Fruit fly (Drosophila melanogaster) whole organism, embryonic: ENCODE data around the gene Rad17.

Source experiments
- Ada2b ChIP-seq: fragments of 200-800 bp; sonication (Bioruptor generic); IDR thresholded peaks from 2 replicates; pipeline ENCODE4 v1.3.6; 2022; ENCODE audit warnings: missing biosample characterization, missing genetic modification characterization
- Bgb ChIP-seq: fragments of 200-800 bp; sonication (Bioruptor generic); IDR thresholded peaks from 2 replicates; pipeline ENCODE4 v1.3.6; 2022; ENCODE audit warnings: missing biosample characterization, missing genetic modification characterization; ENCODE audit not compliant: partially characterized antibody
- C15 ChIP-seq: fragments of 200-800 bp; sonication (Bioruptor generic); IDR thresholded peaks from 3 replicates; pipeline ENCODE4 v1.3.6; 2022; ENCODE audit warnings: missing biosample characterization, missing genetic modification characterization
- CG10267 ChIP-seq: fragments of 200-800 bp; sonication (Bioruptor generic); optimal IDR thresholded peaks from 2 replicates; lab custom pipeline; 2018; ENCODE audit warnings: missing biosample characterization, mild to moderate bottlenecking, missing genetic modification characterization, moderate library complexity
- CG11398 ChIP-seq: fragments of 200-800 bp; sonication (Bioruptor generic); optimal IDR thresholded peaks from 2 replicates; lab custom pipeline; 2016; ENCODE audit warnings: missing biosample characterization, missing genetic modification characterization
- CG17385 ChIP-seq: fragments of 200-800 bp; sonication (Bioruptor generic); optimal IDR thresholded peaks from 3 replicates; lab custom pipeline; 2018; ENCODE audit warnings: missing biosample characterization, mild to moderate bottlenecking, missing genetic modification characterization
- CG18764 ChIP-seq: fragments of 200-800 bp; sonication (Bioruptor generic); optimal IDR thresholded peaks from 3 replicates; lab custom pipeline; 2016; ENCODE audit warnings: missing biosample characterization, missing genetic modification characterization
- CG2199 ChIP-seq: fragments of 200-800 bp; sonication (Bioruptor generic); IDR thresholded peaks from 3 replicates; pipeline ENCODE4 v1.3.6; 2022; ENCODE audit warnings: missing biosample characterization, missing genetic modification characterization
- CG30020 ChIP-seq: fragments of 200-800 bp; optimal IDR thresholded peaks from 2 replicates; lab custom pipeline; 2019; ENCODE audit warnings: missing biosample characterization, mild to moderate bottlenecking, missing genetic modification characterization, moderate library complexity
- CG4707 ChIP-seq: fragments of 200-800 bp; sonication (Bioruptor generic); optimal IDR thresholded peaks from 2 replicates; lab custom pipeline; 2018; ENCODE audit warnings: missing biosample characterization, mild to moderate bottlenecking, missing genetic modification characterization, moderate library complexity
- CG8290 ChIP-seq, 3 experiments: fragments of 200-800 bp; sonication (Bioruptor generic); optimal IDR thresholded peaks; 2 replicates each; lab custom pipeline; 2016 to 2019; ENCODE audit warnings: missing biosample characterization in 3 of 3, missing genetic modification characterization in 3 of 3, mild to moderate bottlenecking in 2 of 3, moderate library complexity in 1 of 3
- CG9932 ChIP-seq: fragments of 200-800 bp; sonication (Bioruptor generic); IDR thresholded peaks from 2 replicates; pipeline ENCODE4 v1.3.6; 2022; ENCODE audit warnings: missing biosample characterization, missing genetic modification characterization
- Dbx ChIP-seq: fragments of 200-800 bp; sonication (Bioruptor generic); IDR thresholded peaks from 3 replicates; pipeline ENCODE4 v1.3.6; 2022; ENCODE audit warnings: missing biosample characterization, missing genetic modification characterization
- HLHmδ ChIP-seq: fragments of 200-800 bp; sonication (Bioruptor generic); optimal IDR thresholded peaks from 2 replicates; lab custom pipeline; 2018; ENCODE audit warnings: missing biosample characterization, mild to moderate bottlenecking, missing genetic modification characterization, moderate library complexity
- Max ChIP-seq: fragments of 200-800 bp; sonication (Bioruptor generic); optimal IDR thresholded peaks from 2 replicates; lab custom pipeline; 2016; ENCODE audit warnings: missing biosample characterization, mild to moderate bottlenecking, missing genetic modification characterization
- Nf-YA ChIP-seq: fragments of 200-800 bp; sonication (Bioruptor generic); IDR thresholded peaks from 2 replicates; pipeline ENCODE4 v1.3.6; 2022; ENCODE audit warnings: missing biosample characterization, missing genetic modification characterization
- Oaz ChIP-seq: fragments of 200-800 bp; sonication (Bioruptor generic); IDR thresholded peaks from 2 replicates; pipeline ENCODE4 v1.3.6; 2022; ENCODE audit warnings: missing biosample characterization, missing genetic modification characterization
- Opbp ChIP-seq: fragments of 200-800 bp; sonication (Bioruptor generic); IDR thresholded peaks from 3 replicates; pipeline ENCODE4 v1.3.6; 2022; ENCODE audit warnings: missing biosample characterization, missing genetic modification characterization; ENCODE audit not compliant: partially characterized antibody
- Stat92E ChIP-seq, 3 experiments: fragments of >200 bp in 2 of 3; fragments of 200-800 bp in 1 of 3; sonication (Bioruptor generic) in 1 of 3; optimal IDR thresholded peaks; 2 replicates each; lab custom pipeline; 2017 to 2019; ENCODE audit warnings: missing biosample characterization in 3 of 3, missing genetic modification characterization in 3 of 3, mild to moderate bottlenecking in 1 of 3, moderate library complexity in 1 of 3
- Trl ChIP-seq, 3 experiments: fragments of >200 bp in 2 of 3; fragments of 200-800 bp in 1 of 3; sonication (Bioruptor generic) in 1 of 3; optimal IDR thresholded peaks; 2 replicates in 1 of 3; 3 replicates in 2 of 3; lab custom pipeline; 2016 to 2017; ENCODE audit warnings: missing biosample characterization in 1 of 3, missing genetic modification characterization in 1 of 3
- Usf ChIP-seq: fragments of 200-800 bp; sonication (Bioruptor generic); optimal IDR thresholded peaks from 2 replicates; lab custom pipeline; 2017; ENCODE audit warnings: missing genotype, missing biosample characterization, missing genetic modification characterization
- cad ChIP-seq: fragments of >200 bp; optimal IDR thresholded peaks from 2 replicates; lab custom pipeline; 2017; ENCODE audit warnings: missing biosample characterization, missing genetic modification characterization
- cg ChIP-seq: fragments of 200-800 bp; sonication (Bioruptor generic); optimal IDR thresholded peaks from 3 replicates; lab custom pipeline; 2019; ENCODE audit warnings: missing biosample characterization, mild to moderate bottlenecking, missing genetic modification characterization, moderate library complexity
- chif ChIP-seq, 2 experiments: fragments of 200-800 bp; sonication (Bioruptor generic); optimal IDR thresholded peaks; 3 replicates each; lab custom pipeline; 2016; ENCODE audit warnings: missing biosample characterization in 2 of 2, missing genetic modification characterization in 2 of 2
- chinmo ChIP-seq: fragments of 200-800 bp; sonication (Bioruptor generic); IDR thresholded peaks from 4 replicates; pipeline ENCODE4 v1.3.6; 2022; ENCODE audit warnings: missing biosample characterization, missing genetic modification characterization; ENCODE audit not compliant: partially characterized antibody
- chm ChIP-seq: fragments of 200-800 bp; sonication (Bioruptor generic); IDR thresholded peaks from 2 replicates; pipeline ENCODE4 v1.3.6; 2022; ENCODE audit warnings: missing biosample characterization, missing genetic modification characterization
- crol ChIP-seq: fragments of 200-800 bp; sonication (Bioruptor generic); IDR thresholded peaks from 2 replicates; pipeline ENCODE4 v1.3.6; 2022; ENCODE audit warnings: missing biosample characterization, missing genetic modification characterization
- esg ChIP-seq: fragments of 200-800 bp; sonication (Bioruptor generic); conservative IDR thresholded peaks from 2 replicates; pipeline ENCODE4 v1.3.6; 2022; ENCODE audit warnings: missing biosample characterization, missing genetic modification characterization
- eve ChIP-seq, 2 experiments: fragments of >200 bp; optimal IDR thresholded peaks; 2 replicates each; lab custom pipeline; 2017; ENCODE audit warnings: missing biosample characterization in 2 of 2, missing genetic modification characterization in 2 of 2
- fd3F ChIP-seq: fragments of 200-800 bp; sonication (Bioruptor generic); optimal IDR thresholded peaks from 2 replicates; lab custom pipeline; 2018; ENCODE audit warnings: missing biosample characterization, mild to moderate bottlenecking, missing genetic modification characterization, moderate library complexity
- insv ChIP-seq, 2 experiments: fragments of 200-800 bp; sonication (Bioruptor generic); optimal IDR thresholded peaks; 3 replicates each; lab custom pipeline; 2016 to 2018; ENCODE audit warnings: missing biosample characterization in 2 of 2, missing genetic modification characterization in 2 of 2
- mld ChIP-seq: fragments of 200-800 bp; sonication (Bioruptor generic); IDR thresholded peaks from 3 replicates; pipeline ENCODE4 v1.3.6; 2022; ENCODE audit warnings: missing biosample characterization, missing genetic modification characterization; ENCODE audit not compliant: partially characterized antibody
- nom ChIP-seq: fragments of 200-800 bp; sonication (Bioruptor generic); optimal IDR thresholded peaks from 2 replicates; lab custom pipeline; 2017; ENCODE audit warnings: missing biosample characterization, missing genetic modification characterization, mild to moderate bottlenecking, moderate library complexity, missing genetic modification reagents
- psq ChIP-seq: fragments of 200-800 bp; sonication (Bioruptor generic); optimal IDR thresholded peaks from 2 replicates; lab custom pipeline; 2017; ENCODE audit warnings: missing biosample characterization, missing genetic modification characterization
- sd ChIP-seq: fragments of 200-800 bp; sonication (Bioruptor generic); optimal IDR thresholded peaks from 3 replicates; lab custom pipeline; 2018; ENCODE audit warnings: missing biosample characterization, mild to moderate bottlenecking, missing genetic modification characterization, moderate library complexity
- sqz ChIP-seq: fragments of 200-800 bp; sonication (Bioruptor generic); optimal IDR thresholded peaks from 3 replicates; lab custom pipeline; 2018; ENCODE audit warnings: missing biosample characterization, mild to moderate bottlenecking, missing genetic modification characterization
- tll ChIP-seq, 2 experiments: fragments of 200-800 bp in 1 of 2; fragments of >200 bp in 1 of 2; sonication (Bioruptor generic) in 1 of 2; optimal IDR thresholded peaks; 2 replicates each; lab custom pipeline; 2017 to 2019; ENCODE audit warnings: missing biosample characterization in 2 of 2, missing genetic modification characterization in 2 of 2, mild to moderate bottlenecking in 1 of 2, moderate library complexity in 1 of 2
- twi ChIP-seq: fragments of 200-800 bp; optimal IDR thresholded peaks from 2 replicates; lab custom pipeline; 2019; ENCODE audit warnings: missing biosample characterization, mild to moderate bottlenecking, missing genetic modification characterization, moderate library complexity
- vnd ChIP-seq: fragments of 200-800 bp; sonication (Bioruptor generic); IDR thresholded peaks from 3 replicates; pipeline ENCODE4 v1.3.6; 2022; ENCODE audit warnings: missing biosample characterization, missing genetic modification characterization; ENCODE audit not compliant: partially characterized antibody
- zen ChIP-seq: fragments of 200-800 bp; sonication (Bioruptor generic); optimal IDR thresholded peaks from 3 replicates; lab custom pipeline; 2018; ENCODE audit warnings: missing biosample characterization, mild to moderate bottlenecking, missing genetic modification characterization, moderate library complexity

Gene Rad17

DNA sequence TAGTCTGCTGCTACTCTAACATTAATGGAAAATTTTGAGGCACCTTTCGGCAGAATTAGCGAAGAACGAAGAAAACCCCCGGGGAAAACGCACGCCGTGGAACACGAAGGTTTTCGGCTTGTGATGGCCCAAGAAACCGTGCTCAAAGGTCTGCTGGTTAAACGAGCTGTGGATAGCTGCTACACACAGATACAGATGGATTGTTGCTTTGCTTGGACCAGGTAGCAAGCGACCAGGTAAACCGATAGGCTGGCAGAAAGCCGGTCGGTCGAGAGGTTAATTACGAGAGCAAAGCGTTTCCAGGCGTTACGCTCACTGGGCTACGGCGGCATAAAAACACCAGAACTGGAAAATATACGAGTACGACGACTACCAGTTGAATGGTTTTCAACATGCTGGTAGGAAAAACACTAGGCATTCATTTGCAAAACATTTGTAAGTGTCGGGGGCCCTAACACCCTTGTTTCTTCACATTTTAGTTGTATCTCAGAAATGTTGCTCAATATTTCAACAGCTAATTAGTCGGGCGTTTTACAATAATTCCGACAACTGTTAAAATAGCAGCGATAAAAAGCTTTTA is 10.6 kb downstream of the Rad17 start (continued):
- peak; percentile 100 for TF ChIP-seq CG2199 (GFP tag; lab: Robert Waterston, UW)
- 0 out of 2 replicates have a peak, but pooled peaks have one; percentile 42 for TF ChIP-seq chm (GFP tag; lab: Robert Waterston, UW)
- TF ChIP-seq zen (tag; lab: Kevin White, UChicago), result peak; percentile 54
- TF ChIP-seq Bgb (GFP tag; lab: Robert Waterston, UW), result peak; percentile 52
- TF ChIP-seq cad, result peak; percentile 22
- TF ChIP-seq twi (tag; lab: Kevin White, UChicago), result peak; percentile 34
- no peak for TF ChIP-seq CG11398 (GFP tag; lab: Kevin White, UChicago)
- no peak for TF ChIP-seq Dbx (GFP tag; lab: Robert Waterston, UW)
- TF ChIP-seq CG8290 (GFP tag; optimal IDR thresholded peaks at IDR 0.05; lab: Kevin White, UChicago), result no peak
- peak in 1 of 2 experiments; percentile 7 for TF ChIP-seq CG8290 (tag; optimal IDR thresholded peaks at IDR 0.05; lab: Kevin White, UChicago)
- 0 out of 2 replicates have a peak, but pooled peaks have one; percentile 29 for TF ChIP-seq CG9932 (GFP tag; lab: Robert Waterston, UW)

DNA sequence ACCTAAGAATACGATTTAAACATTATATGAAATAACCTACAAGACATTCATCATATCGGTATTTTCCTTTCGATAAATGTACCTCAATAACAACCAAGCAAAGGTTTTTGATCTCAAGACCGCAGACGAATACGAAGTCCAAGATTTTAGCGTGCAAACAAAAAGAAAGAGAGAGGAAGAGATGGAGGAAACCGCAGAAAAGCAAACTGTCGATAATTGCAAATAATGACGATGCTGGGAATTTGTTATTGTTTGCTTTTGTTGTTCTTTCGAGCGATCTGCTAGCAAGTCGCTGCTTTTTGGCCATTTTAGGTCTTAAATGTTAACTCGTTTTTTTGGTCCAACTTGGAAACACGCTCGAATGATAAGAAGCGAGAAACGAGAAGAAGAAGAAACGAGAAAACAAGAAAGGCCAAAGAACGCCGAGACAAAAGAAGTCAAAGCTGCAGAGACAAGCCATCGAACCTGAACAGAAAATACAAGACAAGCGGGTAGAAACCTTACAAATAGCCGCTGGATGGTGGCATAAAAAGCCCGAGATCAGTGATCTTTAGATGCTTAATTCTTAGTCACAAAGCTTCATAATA is 11.8 kb downstream of the Rad17 start:
- TF ChIP-seq CG17385 (GFP tag; lab: Kevin White, UChicago) (peak; percentile 54), CG10267 (no peak), CG18764 (GFP tag; lab: Kevin White, UChicago) (no peak), tll (GFP tag; optimal IDR thresholded peaks at IDR 0.05; lab: Kevin White, UChicago) (peak in 1 of 2 experiments; percentile 9), nom (peak; percentile 75), mld (GFP tag; lab: Robert Waterston, UW) (0 out of 3 replicates have a peak, but pooled peaks have one; percentile 8), psq (GFP tag; lab: Kevin White, UChicago) (peak; percentile 12), esg (GFP tag; lab: Robert Waterston, UW) (no peak), chinmo (GFP tag; lab: Robert Waterston, UW) (0 out of 4 replicates have a peak, but pooled peaks have one; percentile 45)

DNA sequence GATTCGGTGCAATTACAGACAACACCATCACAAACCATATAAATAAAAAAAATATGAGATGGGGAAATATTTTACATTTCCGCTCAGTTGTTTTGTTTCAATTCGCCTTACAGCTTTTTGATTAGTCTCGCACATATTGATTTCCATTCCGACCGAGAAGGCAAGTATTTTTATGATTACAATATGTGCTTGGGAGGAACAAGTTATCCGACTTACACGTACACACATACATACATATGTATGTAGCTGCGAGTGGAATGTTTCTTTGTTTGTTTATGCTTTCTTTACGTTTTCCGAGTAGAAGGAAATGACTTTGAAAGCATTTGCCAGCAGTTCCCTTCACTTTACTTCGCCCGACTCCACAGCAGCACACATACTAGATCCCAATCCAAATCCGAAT is 12.6 kb downstream of the Rad17 start:
- TF ChIP-seq C15, result no peak
- no peak for TF ChIP-seq Oaz (GFP tag; lab: Robert Waterston, UW)
- TF ChIP-seq CG30020, result no peak
- TF ChIP-seq Ada2b (GFP tag; lab: Robert Waterston, UW), result no peak
- no peak for TF ChIP-seq fd3F (GFP tag; lab: Kevin White, UChicago)
- no peak for TF ChIP-seq CG4707 (GFP tag; lab: Kevin White, UChicago)
- TF ChIP-seq sd (tag; lab: Kevin White, UChicago), result peak; percentile 69
- no peak for TF ChIP-seq sqz (GFP tag; lab: Kevin White, UChicago)
- TF ChIP-seq chif (GFP tag; optimal IDR thresholded peaks at IDR 0.05; lab: Kevin White, UChicago), result no peak
- no peak for TF ChIP-seq Usf (GFP tag; lab: Kevin White, UChicago)
- TF ChIP-seq cg (GFP tag; lab: Kevin White, UChicago), result peak; percentile 33
- TF ChIP-seq crol, result peak; percentile 27; the same call in 1 of the 2 replicates
- TF ChIP-seq vnd (GFP tag; lab: Robert Waterston, UW), result no peak
- TF ChIP-seq HLHmδ (GFP tag; lab: Kevin White, UChicago), result no peak
- TF ChIP-seq Nf-YA (GFP tag; lab: Robert Waterston, UW), result no peak
- no peak for TF ChIP-seq Max
- TF ChIP-seq Opbp (GFP tag; lab: Robert Waterston, UW), result no peak
- no peak for TF ChIP-seq Trl (optimal IDR thresholded peaks at IDR 0.05; lab: Kevin White, UChicago)
- no peak for TF ChIP-seq Trl (GFP tag; optimal IDR thresholded peaks at IDR 0.05; lab: Kevin White, UChicago)
- TF ChIP-seq insv (GFP tag; optimal IDR thresholded peaks at IDR 0.05; lab: Kevin White, UChicago), result no peak
- TF ChIP-seq Stat92E (GFP tag; optimal IDR thresholded peaks at IDR 0.05; lab: Kevin White, UChicago), result peak in 1 of 3 experiments; percentile 61
- peak; percentile 30; the same call in 1 of the 3 replicates for TF ChIP-seq CG2199 (GFP tag; lab: Robert Waterston, UW)
- no peak for TF ChIP-seq eve (GFP tag; optimal IDR thresholded peaks at IDR 0.05; lab: Kevin White, UChicago)
